Fruit fly (Drosophila melanogaster): ENCODE measurements around the gene CG5641.
A peak's percentile ranks its signal among the peaks of the same experiment; 100 is the strongest.

Gene CG5641

dm6 chr3R:12406235-12407196 is 22.6 kb downstream of the CG5641 start, which contains the start of gene CG5167 (continued):
- TF ChIP-seq Sox102F (GFP tag; optimal IDR thresholded peaks at IDR 0.05), result peak; percentile 46
- peak; percentile 21 for TF ChIP-seq Eip93F (GFP tag; optimal IDR thresholded peaks at IDR 0.05)
- TF ChIP-seq Gug (GFP tag; IDR thresholded peaks at IDR 0.05), result no peak; the same call in 1 of the 2 replicates
- TF ChIP-seq CG8119 (GFP tag; IDR thresholded peaks at IDR 0.05), result peak; percentile 59
- peak; percentile 8 for TF ChIP-seq cyc (GFP tag; optimal IDR thresholded peaks at IDR 0.05)
- TF ChIP-seq Eip78C (GFP tag), result peak; percentile 87
- TF ChIP-seq fd59A (GFP tag; optimal IDR thresholded peaks at IDR 0.05), result no peak
- peak; percentile 28 for TF ChIP-seq Hr39 (GFP tag; optimal IDR thresholded peaks at IDR 0.05)
- TF ChIP-seq Lpt (GFP tag; optimal IDR thresholded peaks at IDR 0.05), result peak; percentile 9
- peak; percentile 87 for TF ChIP-seq CG16779 (tag; optimal IDR thresholded peaks at IDR 0.05)

dm6 chr3R:12405928-12406234 is 23.2 kb downstream of the CG5641 start, which contains the start of gene Cyp9f2:
Gene Cyp9f2 (minus strand): TSS chr3R:12406028.
- TF ChIP-seq pdm3 (GFP tag; optimal IDR thresholded peaks at IDR 0.05) (no peak), CG7368 (GFP tag; optimal IDR thresholded peaks at IDR 0.05) (no peak), Gug (GFP tag; IDR thresholded peaks at IDR 0.05) (no peak), Ets21C (GFP tag; optimal IDR thresholded peaks at IDR 0.05) (no peak), CG3919 (GFP tag; optimal IDR thresholded peaks at IDR 0.05) (no peak), salr (GFP tag; optimal IDR thresholded peaks at IDR 0.05) (no peak), Smox (GFP tag; optimal IDR thresholded peaks at IDR 0.05) (no peak), Sox14 (GFP tag; optimal IDR thresholded peaks at IDR 0.05) (no peak), OdsH (GFP tag; optimal IDR thresholded peaks at IDR 0.05) (no peak), ss (GFP tag; optimal IDR thresholded peaks at IDR 0.05) (no peak), CG16779 (tag; optimal IDR thresholded peaks at IDR 0.05) (no peak), Hr39 (GFP tag; optimal IDR thresholded peaks at IDR 0.05) (no peak), lz (GFP tag; optimal IDR thresholded peaks at IDR 0.05) (no peak)

dm6 chr3R:12405134-12405533 is 23.9 kb downstream of the CG5641 start:
- TF ChIP-seq CG7368 (GFP tag; optimal IDR thresholded peaks at IDR 0.05) (no peak), Eip93F (GFP tag; optimal IDR thresholded peaks at IDR 0.05) (peak; percentile 26), vri (GFP tag; optimal IDR thresholded peaks at IDR 0.05) (peak; percentile 18)

dm6 chr3R:12402935-12403334 is 26.1 kb downstream of the CG5641 start:
- TF ChIP-seq CG3032 (tag; optimal IDR thresholded peaks at IDR 0.05) (peak; percentile 98), CG34406 (GFP tag; optimal IDR thresholded peaks at IDR 0.05) (peak; percentile 97), cyc (GFP tag; optimal IDR thresholded peaks at IDR 0.05) (peak; percentile 99), CG6163 (GFP tag; IDR thresholded peaks at IDR 0.05) (peak; percentile 100), OdsH (GFP tag; optimal IDR thresholded peaks at IDR 0.05) (peak; percentile 95), Ets21C (GFP tag; optimal IDR thresholded peaks at IDR 0.05) (peak; percentile 92), CG7368 (GFP tag; optimal IDR thresholded peaks at IDR 0.05) (peak; percentile 98), CG32006 (GFP tag; optimal IDR thresholded peaks at IDR 0.05) (peak; percentile 92), Met (GFP tag; optimal IDR thresholded peaks at IDR 0.05) (peak; percentile 97), fkh (GFP tag; optimal IDR thresholded peaks at IDR 0.05) (peak; percentile 73), CG6276 (GFP tag; optimal IDR thresholded peaks at IDR 0.05) (peak; percentile 94), Eip78C (GFP tag) (peak; percentile 99), fd59A (GFP tag; optimal IDR thresholded peaks at IDR 0.05) (peak; percentile 91), CG9139 (GFP tag; optimal IDR thresholded peaks at IDR 0.05) (peak; percentile 96), Sox15 (GFP tag; optimal IDR thresholded peaks at IDR 0.05) (peak; percentile 90), CG10669 (GFP tag; optimal IDR thresholded peaks at IDR 0.05) (peak; percentile 96), CG8119 (GFP tag; IDR thresholded peaks at IDR 0.05) (peak; percentile 94), vri (GFP tag; optimal IDR thresholded peaks at IDR 0.05) (peak; percentile 95), Hr4 (GFP tag; optimal IDR thresholded peaks at IDR 0.05) (peak; percentile 93), Smox (GFP tag; optimal IDR thresholded peaks at IDR 0.05) (peak; percentile 96), CG11762 (GFP tag; optimal IDR thresholded peaks at IDR 0.05; ENCODE audit: insufficient read depth) (peak; percentile 99), CG4318 (GFP tag; optimal IDR thresholded peaks at IDR 0.05) (peak; percentile 88), Hr39 (GFP tag; optimal IDR thresholded peaks at IDR 0.05) (peak; percentile 94), Blimp-1 (GFP tag; optimal IDR thresholded peaks at IDR 0.05) (peak; percentile 93), achi (GFP tag; optimal IDR thresholded peaks at IDR 0.05) (peak; percentile 94), Eip75B (GFP tag; optimal IDR thresholded peaks at IDR 0.05) (peak; percentile 95), acj6 (GFP tag; optimal IDR thresholded peaks at IDR 0.05) (peak; percentile 93), eg (GFP tag; IDR thresholded peaks at IDR 0.05) (peak; percentile 98), CG10631 (GFP tag; optimal IDR thresholded peaks at IDR 0.05) (peak; percentile 91), salr (GFP tag; optimal IDR thresholded peaks at IDR 0.05) (peak in 1 of 2 experiments; percentile 94), CG16779 (tag; optimal IDR thresholded peaks at IDR 0.05) (peak; percentile 92), CG6792 (GFP tag; optimal IDR thresholded peaks at IDR 0.05) (peak; percentile 96), Sox102F (GFP tag; optimal IDR thresholded peaks at IDR 0.05) (peak; percentile 98)
